Fruit fly (Drosophila melanogaster) whole organism, wandering third instar larva: ENCODE data around the gene CAH6.

Source experiments
- Abd-B ChIP-seq: fragments of >200 bp; optimal IDR thresholded peaks from 2 replicates; lab custom pipeline; 2017; ENCODE audit warnings: missing biosample characterization, missing genetic modification characterization
- Dfd ChIP-seq: fragments of >200 bp; optimal IDR thresholded peaks from 2 replicates; lab custom pipeline; 2017; ENCODE audit warnings: missing biosample characterization, missing genetic modification characterization
- Hr78 ChIP-seq: fragments of >200 bp; optimal IDR thresholded peaks from 2 replicates; lab custom pipeline; 2017; ENCODE audit warnings: missing biosample characterization, missing genetic modification characterization
- Mio ChIP-seq: sonication (Bioruptor generic); optimal IDR thresholded peaks from 2 replicates; lab custom pipeline; 2016; ENCODE audit warnings: missing biosample characterization, missing genetic modification characterization
- h ChIP-seq: fragments of 200-800 bp; sonication (Bioruptor generic); optimal IDR thresholded peaks from 3 replicates; lab custom pipeline; 2016; ENCODE audit warnings: missing biosample characterization, mild to moderate bottlenecking, missing genetic modification characterization
- lola ChIP-seq: fragments of >200 bp; optimal IDR thresholded peaks from 2 replicates; lab custom pipeline; 2017; ENCODE audit warnings: missing biosample characterization, missing genetic modification characterization
- pan ChIP-seq: fragments of >200 bp; optimal IDR thresholded peaks from 2 replicates; lab custom pipeline; 2017
- psq ChIP-seq: fragments of 200-800 bp; sonication (Bioruptor generic); optimal IDR thresholded peaks from 3 replicates; lab custom pipeline; 2017; ENCODE audit warnings: missing biosample characterization, mild to moderate bottlenecking, missing genetic modification characterization, moderate library complexity
- usp ChIP-seq: fragments of >200 bp; optimal IDR thresholded peaks from 2 replicates; lab custom pipeline; 2017; ENCODE audit warnings: missing biosample characterization, missing genetic modification characterization

DNA sequence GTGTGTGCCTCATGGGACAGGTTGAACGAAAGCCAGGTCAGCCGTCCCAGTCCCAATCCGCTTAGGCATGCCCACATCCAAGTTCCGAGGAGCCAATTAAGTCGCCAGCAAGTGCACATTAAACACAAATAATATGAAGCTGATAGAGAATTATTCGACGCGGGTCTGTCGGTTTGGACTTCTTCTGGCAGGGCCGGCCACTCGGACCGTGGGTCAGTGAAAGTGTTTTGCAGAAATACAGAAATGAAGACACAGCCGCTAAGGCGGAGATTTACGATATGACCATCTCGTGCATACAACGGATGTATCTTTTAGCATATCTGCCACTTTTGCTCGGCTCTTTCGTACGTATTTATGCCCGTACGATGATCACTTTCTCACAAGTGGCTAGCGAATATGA lies 9.2 kb upstream of the CAH6 start:
- TF ChIP-seq Dfd (GFP tag; lab: Kevin White, UChicago) (no peak), pan (lab: Kevin White, UChicago) (no peak), Mio (no peak), psq (GFP tag; lab: Kevin White, UChicago) (no peak), h (GFP tag; lab: Kevin White, UChicago) (no peak), Abd-B (GFP tag; lab: Kevin White, UChicago) (no peak), Hr78 (GFP tag; lab: Kevin White, UChicago) (no peak), usp (no peak), lola (no peak)
